Worm (Caenorhabditis elegans) whole organism, L4 larva: ENCODE data around the gene F42G2.7.

Experiments
- ceh-32 ChIP-seq: sonication (generic microtip); optimal IDR thresholded peaks from 2 replicates; lab custom pipeline; 2016; ENCODE audit warnings: mild to moderate bottlenecking, missing genetic modification characterization, missing compliant biosample characterization; ENCODE audit not compliant: poor library complexity
- ceh-82 ChIP-seq: sonication (generic microtip); optimal IDR thresholded peaks from 2 replicates; lab custom pipeline; 2017; ENCODE audit warnings: missing biosample characterization, missing genetic modification characterization
- lin-38 ChIP-seq: fragments of 200-800 bp; sonication (Bioruptor generic); IDR thresholded peaks from 2 replicates; pipeline ENCODE4 v1.3.6; 2022; ENCODE audit warnings: missing genetic modification reagents, missing genetic modification characterization, missing compliant biosample characterization
- lin-39 ChIP-seq: fragments of 150-350 bp; optimal IDR thresholded peaks from 2 replicates; lab custom pipeline; 2014; ENCODE audit warnings: missing biosample characterization, missing genetic modification reagents, missing genetic modification characterization
- mdl-1 ChIP-seq, 2 experiments: fragments of 150-350 bp in 1 of 2; sonication (generic microtip) in 1 of 2; optimal IDR thresholded peaks; 2 replicates each; lab custom pipeline; 2014 to 2017; ENCODE audit warnings: missing biosample characterization in 2 of 2, missing genetic modification characterization in 2 of 2
- nhr-76 ChIP-seq: fragments of 150-350 bp; optimal IDR thresholded peaks from 2 replicates; lab custom pipeline; 2014; ENCODE audit warnings: missing biosample characterization, missing genetic modification characterization
- pha-4 ChIP-seq, 2 experiments: fragments of 150-350 bp in 1 of 2; fragments of 200-800 bp in 1 of 2; sonication (Bioruptor generic) in 1 of 2; IDR thresholded peaks in 1 of 2; optimal IDR thresholded peaks in 1 of 2; 2 replicates each; pipeline versions ENCODE4 v1.3.6 to Lab custom; 2014 to 2022; ENCODE audit warnings: missing genetic modification characterization in 2 of 2, missing genetic modification reagents in 2 of 2, missing biosample characterization in 1 of 2, missing compliant biosample characterization in 1 of 2
- ztf-11 ChIP-seq: fragments of 150-350 bp; optimal IDR thresholded peaks from 2 replicates; lab custom pipeline; 2014; ENCODE audit warnings: missing biosample characterization, missing genetic modification characterization

- TF ChIP-seq ceh-82 (tag; lab: Kevin White, UChicago) = no peak
- no peak for TF ChIP-seq lin-39 (tag; lab: Kevin White, UChicago)
- TF ChIP-seq pha-4 (GFP tag; IDR thresholded peaks at IDR 0.05; lab: Robert Waterston, UW) = no peak
- TF ChIP-seq pha-4 (tag; optimal IDR thresholded peaks at IDR 0.05; lab: Kevin White, UChicago) = no peak
- no peak for TF ChIP-seq ztf-11 (tag; lab: Kevin White, UChicago)
- TF ChIP-seq mdl-1 (tag; optimal IDR thresholded peaks at IDR 0.05; lab: Kevin White, UChicago) = no peak
- TF ChIP-seq nhr-76 (tag; lab: Kevin White, UChicago) = no peak
- TF ChIP-seq ceh-32 (tag; lab: Kevin White, UChicago) = no peak
- no peak for TF ChIP-seq lin-38 (GFP tag; lab: Robert Waterston, UW)
Measured at ce11 chrII:2398884-2399283, 19.1 kb upstream of the F42G2.7 start, which contains the start of gene F16G10.14.
